Fruit fly (Drosophila melanogaster): ENCODE measurements around the gene CG15482.

The CG15482 gene

DNA sequence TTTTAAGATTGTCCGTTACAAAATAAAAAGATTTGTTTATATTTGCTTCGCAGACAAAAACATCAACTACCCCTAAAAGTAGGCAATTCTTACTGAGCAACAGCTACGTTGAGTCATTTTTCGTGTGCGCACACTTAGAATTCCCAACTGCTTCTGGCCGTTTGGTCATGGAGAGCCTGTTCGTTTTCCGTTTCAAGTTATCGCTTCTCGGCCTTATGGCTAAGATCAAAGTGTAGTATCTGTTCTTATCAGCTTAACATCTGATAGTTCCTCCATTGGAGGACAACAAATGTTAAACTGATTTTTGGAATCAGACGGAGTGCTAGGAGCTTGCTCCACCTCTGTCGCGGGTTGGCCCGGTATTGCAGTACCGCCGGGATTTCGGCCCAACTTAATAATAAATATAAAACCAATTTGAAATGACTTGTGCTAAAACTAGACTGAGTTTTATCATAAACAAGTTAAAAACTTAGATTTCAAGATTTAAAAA lies 4.1 kb upstream of the CG15482 start (continued):
- peak; percentile 39 for TF ChIP-seq B-H2 (GFP tag; optimal IDR thresholded peaks at IDR 0.05)
- peak; percentile 25 for TF ChIP-seq CG9727 (GFP tag; optimal IDR thresholded peaks at IDR 0.05)
- peak; percentile 76 for TF ChIP-seq abd-A (tag; optimal IDR thresholded peaks at IDR 0.05)
- TF ChIP-seq Side (GFP tag; optimal IDR thresholded peaks at IDR 0.05): peak; percentile 1
- peak; percentile 20 for TF ChIP-seq CG8924 (tag; optimal IDR thresholded peaks at IDR 0.05)
- TF ChIP-seq Rfx (GFP tag; IDR thresholded peaks at IDR 0.05): peak; percentile 56; the same call in 1 of the 2 replicates
- TF ChIP-seq CG9932 (GFP tag; IDR thresholded peaks at IDR 0.05): peak; percentile 59; the same call in 1 of the 2 replicates
- TF ChIP-seq chn (GFP tag; optimal IDR thresholded peaks at IDR 0.05): peak; percentile 27
- TF ChIP-seq CG14860 (GFP tag; IDR thresholded peaks at IDR 0.05; ENCODE audit: partially characterized antibody): peak; percentile 48
- TF ChIP-seq dpn (GFP tag; optimal IDR thresholded peaks at IDR 0.05): peak; percentile 40 to 74
- peak; percentile 17 for TF ChIP-seq CG4820 (GFP tag; optimal IDR thresholded peaks at IDR 0.05)
- peak; percentile 1 for TF ChIP-seq Fer2 (tag; optimal IDR thresholded peaks at IDR 0.05)
- peak; percentile 36 for TF ChIP-seq CoRest (tag; optimal IDR thresholded peaks at IDR 0.05)
- TF ChIP-seq Fer1 (GFP tag; optimal IDR thresholded peaks at IDR 0.05): peak; percentile 10
- TF ChIP-seq vfl (GFP tag; optimal IDR thresholded peaks at IDR 0.05): peak; percentile 21
- peak; percentile 88 for TF ChIP-seq kay (GFP tag; optimal IDR thresholded peaks at IDR 0.05)
- 0 out of 3 replicates have a peak, but pooled peaks have one; percentile 14 for TF ChIP-seq jigr1 (GFP tag; IDR thresholded peaks at IDR 0.05)
- 0 out of 2 replicates have a peak, but pooled peaks have one; percentile 34 for TF ChIP-seq toy (GFP tag; IDR thresholded peaks at IDR 0.05)
- peak; percentile 88 for TF ChIP-seq CG34376 (GFP tag; optimal IDR thresholded peaks at IDR 0.05)
- peak; percentile 38 for TF ChIP-seq Sox102F (GFP tag; optimal IDR thresholded peaks at IDR 0.05)
- peak; percentile 81 for TF ChIP-seq grn (GFP tag; optimal IDR thresholded peaks at IDR 0.05)
- TF ChIP-seq CG1024 (GFP tag; IDR thresholded peaks at IDR 0.05): peak; percentile 50; the same call in 1 of the 2 replicates
- TF ChIP-seq CG4854 (GFP tag; optimal IDR thresholded peaks at IDR 0.05): peak; percentile 61
- TF ChIP-seq repo (GFP tag; optimal IDR thresholded peaks at IDR 0.05): peak; percentile 73
- TF ChIP-seq nom (GFP tag; optimal IDR thresholded peaks at IDR 0.05): peak; percentile 41
- peak; percentile 52; the same call in 1 of the 3 replicates for TF ChIP-seq CG17361 (GFP tag; IDR thresholded peaks at IDR 0.05)
- TF ChIP-seq ems (GFP tag; optimal IDR thresholded peaks at IDR 0.05): peak; percentile 62
- TF ChIP-seq Ssrp (tag; optimal IDR thresholded peaks at IDR 0.05): peak; percentile 2
- TF ChIP-seq lmd (GFP tag; IDR thresholded peaks at IDR 0.05): 0 out of 2 replicates have a peak, but pooled peaks have one; percentile 20
- peak; percentile 70 for TF ChIP-seq CG11247 (GFP tag; IDR thresholded peaks at IDR 0.05)
- TF ChIP-seq Atf3 (GFP tag; optimal IDR thresholded peaks at IDR 0.05): peak; percentile 21
- TF ChIP-seq CG10366 (GFP tag; IDR thresholded peaks at IDR 0.05): peak; percentile 44; the same call in 1 of the 2 replicates
- peak; percentile 55 for TF ChIP-seq tna (GFP tag; IDR thresholded peaks at IDR 0.05; ENCODE audit: partially characterized antibody)
- peak; percentile 59 for TF ChIP-seq fd96Cb (tag; optimal IDR thresholded peaks at IDR 0.05)
- peak; percentile 93 for TF ChIP-seq sens (GFP tag)
- peak; percentile 81 for TF ChIP-seq CG33213 (GFP tag; optimal IDR thresholded peaks at IDR 0.05)
- TF ChIP-seq insv (GFP tag; optimal IDR thresholded peaks at IDR 0.05): peak in 1 of 2 experiments; percentile 63
- TF ChIP-seq pho (GFP tag; optimal IDR thresholded peaks at IDR 0.05): peak; percentile 56
- TF ChIP-seq seq (GFP tag; IDR thresholded peaks at IDR 0.05): peak; percentile 46; the same call in 1 of the 2 replicates
- TF ChIP-seq CG2120 (GFP tag; optimal IDR thresholded peaks at IDR 0.05): peak; percentile 64
- TF ChIP-seq rib (GFP tag; IDR thresholded peaks at IDR 0.05): peak; percentile 67
- peak; percentile 68 for TF ChIP-seq Dad (GFP tag; optimal IDR thresholded peaks at IDR 0.05)
- TF ChIP-seq nerfin-1 (tag; optimal IDR thresholded peaks at IDR 0.05): peak; percentile 28
- TF ChIP-seq CG4424 (GFP tag; optimal IDR thresholded peaks at IDR 0.05): peak; percentile 35
- peak; percentile 68 for TF ChIP-seq Nf-YA (GFP tag; IDR thresholded peaks at IDR 0.05)
- TF ChIP-seq CG8944 (GFP tag; optimal IDR thresholded peaks at IDR 0.05): peak; percentile 41
- peak; percentile 69 for TF ChIP-seq CG18476 (GFP tag; optimal IDR thresholded peaks at IDR 0.05)
- peak; percentile 72 for TF ChIP-seq Xrp1 (GFP tag; IDR thresholded peaks at IDR 0.05)
- 0 out of 2 replicates have a peak, but pooled peaks have one; percentile 25 for TF ChIP-seq H2.0 (GFP tag; IDR thresholded peaks at IDR 0.05)
- peak; percentile 6 for TF ChIP-seq CG1602 (GFP tag; optimal IDR thresholded peaks at IDR 0.05)

All from whole organism, embryonic.